Worm (Caenorhabditis elegans): ENCODE data around the gene B0403.5.

The B0403.5 gene

DNA sequence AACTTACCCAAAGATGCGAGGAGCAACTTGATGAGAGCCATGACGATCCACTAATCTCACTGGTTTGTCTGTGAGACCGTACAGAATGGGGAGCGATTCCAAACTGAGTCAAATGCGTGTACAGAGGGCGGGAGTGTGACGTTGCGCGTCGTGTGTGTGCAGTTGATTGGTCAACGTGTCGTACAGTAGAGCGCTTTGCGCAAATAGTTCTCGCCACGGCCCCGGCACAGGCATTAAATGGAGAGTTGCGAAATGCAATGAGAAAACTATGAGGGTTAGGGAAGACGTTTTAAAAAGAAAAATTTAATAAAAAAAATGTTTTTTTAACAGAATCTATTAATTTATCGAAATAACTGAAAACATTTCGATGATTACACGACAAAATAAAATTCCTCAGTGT, 10.9 kb downstream of the B0403.5 start, which contains the start of gene pdi-6 (continued):
- TF ChIP-seq isw-1 (GFP tag; IDR thresholded peaks at IDR 0.05) (peak; percentile 81), elt-2 (tag; optimal IDR thresholded peaks at IDR 0.05) (peak; percentile 81), mep-1 (tag; optimal IDR thresholded peaks at IDR 0.05) (peak; percentile 91), Y116A8C.19 (tag; optimal IDR thresholded peaks at IDR 0.05; ENCODE audit: borderline replicate concordance) (peak; percentile 6), unc-98 (GFP tag; IDR thresholded peaks at IDR 0.05) (peak; percentile 60), alr-1 (tag; optimal IDR thresholded peaks at IDR 0.05; ENCODE audit: borderline replicate concordance) (no peak), ztf-11 (tag; optimal IDR thresholded peaks at IDR 0.05) (peak in 1 of 2 experiments; percentile 81), hlh-4 (tag; optimal IDR thresholded peaks at IDR 0.05) (no peak), nhr-11 (tag; optimal IDR thresholded peaks at IDR 0.05) (peak; percentile 63), fkh-4 (tag; optimal IDR thresholded peaks at IDR 0.05; ENCODE audit: borderline replicate concordance) (peak; percentile 38), nhr-20 (tag; optimal IDR thresholded peaks at IDR 0.05) (peak; percentile 90), mef-2 (tag; optimal IDR thresholded peaks at IDR 0.05) (peak; percentile 15), unc-30 (tag; optimal IDR thresholded peaks at IDR 0.05) (no peak), snpc-4 (tag; optimal IDR thresholded peaks at IDR 0.05) (peak; percentile 70), jun-1 (tag; optimal IDR thresholded peaks at IDR 0.05) (peak; percentile 89), dpl-1 (GFP tag; optimal IDR thresholded peaks at IDR 0.05) (peak; percentile 67 to 78 (median 76)), dsc-1 (tag; optimal IDR thresholded peaks at IDR 0.05) (no peak), C04F5.9 (tag; optimal IDR thresholded peaks at IDR 0.05) (peak; percentile 60), nhr-76 (tag; optimal IDR thresholded peaks at IDR 0.05) (peak; percentile 74), fos-1 (tag; optimal IDR thresholded peaks at IDR 0.05) (peak; percentile 55), efl-3 (GFP tag; optimal IDR thresholded peaks at IDR 0.05) (no peak), C16A3.4 (tag; optimal IDR thresholded peaks at IDR 0.05) (peak; percentile 92), unc-130 (tag; optimal IDR thresholded peaks at IDR 0.05) (peak; percentile 58), ceh-88 (GFP tag; IDR thresholded peaks at IDR 0.05) (peak; percentile 84; the same call in 1 of the 2 replicates), hpl-2 (GFP tag; optimal IDR thresholded peaks at IDR 0.05) (peak; percentile 53), sptf-1 (tag; optimal IDR thresholded peaks at IDR 0.05) (no peak), ceh-8 (GFP tag; optimal IDR thresholded peaks at IDR 0.05) (no peak), vab-15 (tag; optimal IDR thresholded peaks at IDR 0.05) (peak; percentile 66), zip-4 (GFP tag; optimal IDR thresholded peaks at IDR 0.05) (peak; percentile 81), lin-35 (GFP tag; optimal IDR thresholded peaks at IDR 0.05) (peak; percentile 70 to 89), rnt-1 (tag; optimal IDR thresholded peaks at IDR 0.05) (peak; percentile 96), irx-1 (tag; optimal IDR thresholded peaks at IDR 0.05) (peak; percentile 74), ets-5 (GFP tag; IDR thresholded peaks at IDR 0.05) (no peak), ceh-82 (tag; optimal IDR thresholded peaks at IDR 0.05) (peak; percentile 85 to 91 (median 87)), aha-1 (tag; optimal IDR thresholded peaks at IDR 0.05) (peak; percentile 15), grh-1 (GFP tag; IDR thresholded peaks at IDR 0.05) (peak; percentile 89), sup-37 (GFP tag; optimal IDR thresholded peaks at IDR 0.05) (peak; percentile 39), pag-3 (tag; optimal IDR thresholded peaks at IDR 0.05; ENCODE audit: borderline replicate concordance, insufficient read depth) (no peak), pax-3 (tag; optimal IDR thresholded peaks at IDR 0.05) (peak; percentile 81), ceh-90 (tag; optimal IDR thresholded peaks at IDR 0.05) (peak; percentile 77), ama-1 (optimal IDR thresholded peaks at IDR 0.05) (no peak), snu-23 (GFP tag; optimal IDR thresholded peaks at IDR 0.05) (peak; percentile 90), lir-3 (tag; optimal IDR thresholded peaks at IDR 0.05; ENCODE audit: poor library complexity) (peak; percentile 90), nhr-85 (tag) (peak; percentile 93), fkh-10 (GFP tag; optimal IDR thresholded peaks at IDR 0.05) (peak; percentile 13), nhr-47 (tag; optimal IDR thresholded peaks at IDR 0.05) (peak; percentile 88), nhr-77 (tag; optimal IDR thresholded peaks at IDR 0.05) (peak; percentile 85)
